Worm (Caenorhabditis elegans) whole organism, L3 larva: ENCODE data around the gene vrp-1.

Experiments
- R02D3.7 ChIP-seq: fragments of 150-350 bp; optimal IDR thresholded peaks from 2 replicates; lab custom pipeline; 2014; ENCODE audit warnings: missing biosample characterization, missing genetic modification characterization
- ZK546.5 ChIP-seq: sonication (generic microtip); optimal IDR thresholded peaks from 2 replicates; lab custom pipeline; 2017; ENCODE audit warnings: missing biosample characterization, missing genetic modification characterization
- ama-1 ChIP-seq: fragments of 150-350 bp; optimal IDR thresholded peaks from 2 replicates; lab custom pipeline; 2018
- ceh-16 ChIP-seq: sonication (generic microtip); optimal IDR thresholded peaks from 2 replicates; lab custom pipeline; 2017; ENCODE audit warnings: missing biosample characterization, missing genetic modification characterization
- ceh-28 ChIP-seq: fragments of 150-350 bp; optimal IDR thresholded peaks from 2 replicates; lab custom pipeline; 2014; ENCODE audit warnings: missing biosample characterization, missing genetic modification reagents, missing genetic modification characterization
- ceh-82 ChIP-seq: fragments of 150-350 bp; optimal IDR thresholded peaks from 2 replicates; lab custom pipeline; 2014; ENCODE audit warnings: missing biosample characterization, missing genetic modification characterization
- ceh-9 ChIP-seq: sonication (generic microtip); optimal IDR thresholded peaks from 2 replicates; lab custom pipeline; 2018; ENCODE audit warnings: missing biosample characterization, missing genetic modification characterization
- daf-12 ChIP-seq: fragments of 150-350 bp; optimal IDR thresholded peaks from 2 replicates; lab custom pipeline; 2014; ENCODE audit warnings: missing biosample characterization, missing genetic modification reagents, missing genetic modification characterization
- egl-27 ChIP-seq: sonication (generic microtip); optimal IDR thresholded peaks from 4 replicates; lab custom pipeline; 2017; ENCODE audit warnings: missing biosample characterization, missing genetic modification reagents, missing genetic modification characterization
- egl-5 ChIP-seq: fragments of 150-350 bp; optimal IDR thresholded peaks from 2 replicates; lab custom pipeline; 2017; ENCODE audit warnings: missing biosample characterization, missing genetic modification reagents, missing genetic modification characterization, inconsistent platforms
- elt-1 ChIP-seq: fragments of 150-350 bp; optimal IDR thresholded peaks from 2 replicates; lab custom pipeline; 2014; ENCODE audit warnings: missing biosample characterization, missing genetic modification characterization
- elt-2 ChIP-seq: sonication (generic microtip); optimal IDR thresholded peaks from 2 replicates; lab custom pipeline; 2016; ENCODE audit warnings: missing genetic modification reagents, mild to moderate bottlenecking, missing genetic modification characterization, missing compliant biosample characterization
- elt-3 ChIP-seq, 3 experiments: fragments of 150-350 bp in 1 of 3; sonication (generic microtip) in 2 of 3; optimal IDR thresholded peaks; 2 replicates in 2 of 3; 4 replicates in 1 of 3; lab custom pipeline; 2014 to 2017; ENCODE audit warnings: missing biosample characterization in 3 of 3, missing genetic modification characterization in 3 of 3
- fkh-10 ChIP-seq: sonication (generic microtip); optimal IDR thresholded peaks from 2 replicates; lab custom pipeline; 2017; ENCODE audit warnings: missing biosample characterization, missing genetic modification reagents, missing genetic modification characterization
- fkh-2 ChIP-seq: fragments of 150-350 bp; optimal IDR thresholded peaks from 2 replicates; lab custom pipeline; 2014; ENCODE audit warnings: missing biosample characterization, missing genetic modification reagents, missing genetic modification characterization
- jun-1 ChIP-seq: fragments of 150-350 bp; optimal IDR thresholded peaks from 2 replicates; lab custom pipeline; 2014; ENCODE audit warnings: missing biosample characterization, missing genetic modification reagents, missing genetic modification characterization
- lin-15B ChIP-seq: fragments of 150-350 bp; optimal IDR thresholded peaks from 2 replicates; lab custom pipeline; 2014; ENCODE audit warnings: missing biosample characterization, missing genetic modification characterization
- lin-39 ChIP-seq: fragments of 150-350 bp; optimal IDR thresholded peaks from 2 replicates; lab custom pipeline; 2018; ENCODE audit warnings: missing biosample characterization, missing genetic modification reagents, missing genetic modification characterization
- lsy-12 ChIP-seq: sonication (generic microtip); optimal IDR thresholded peaks from 2 replicates; lab custom pipeline; 2016; ENCODE audit warnings: mild to moderate bottlenecking, missing genetic modification characterization, missing compliant biosample characterization
- mdl-1 ChIP-seq: fragments of 150-350 bp; optimal IDR thresholded peaks from 2 replicates; lab custom pipeline; 2014; ENCODE audit warnings: missing biosample characterization, missing genetic modification characterization
- mml-1 ChIP-seq: fragments of 150-350 bp; sonication (generic microtip); optimal IDR thresholded peaks from 3 replicates; lab custom pipeline; 2014; ENCODE audit warnings: missing biosample characterization, missing genetic modification characterization
- nfya-1 ChIP-seq: sonication (generic microtip); optimal IDR thresholded peaks from 2 replicates; lab custom pipeline; 2017; ENCODE audit warnings: missing genetic modification characterization, mild to moderate bottlenecking, missing compliant biosample characterization, antibody characterized with exemption, moderate library complexity; ENCODE audit not compliant: insufficient read depth
- nhr-11 ChIP-seq: fragments of 150-350 bp; optimal IDR thresholded peaks from 2 replicates; lab custom pipeline; 2014; ENCODE audit warnings: missing biosample characterization, missing genetic modification characterization
- nhr-12 ChIP-seq: fragments of 150-350 bp; optimal IDR thresholded peaks from 2 replicates; lab custom pipeline; 2014; ENCODE audit warnings: missing biosample characterization, missing genetic modification characterization
- nhr-23 ChIP-seq: fragments of 150-350 bp; optimal IDR thresholded peaks from 2 replicates; lab custom pipeline; 2014; ENCODE audit warnings: missing biosample characterization, missing genetic modification reagents, missing genetic modification characterization
- nhr-237 ChIP-seq: fragments of 150-350 bp; optimal IDR thresholded peaks from 2 replicates; lab custom pipeline; 2014; ENCODE audit warnings: missing biosample characterization, missing genetic modification characterization
- nhr-28 ChIP-seq: fragments of 150-350 bp; optimal IDR thresholded peaks from 2 replicates; lab custom pipeline; 2014; ENCODE audit warnings: missing biosample characterization, missing genetic modification characterization
- nhr-43 ChIP-seq: sonication (generic microtip); optimal IDR thresholded peaks from 2 replicates; lab custom pipeline; 2016; ENCODE audit warnings: mild to moderate bottlenecking, missing genetic modification characterization, missing compliant biosample characterization; ENCODE audit not compliant: poor library complexity, severe bottlenecking
- nhr-67 ChIP-seq: fragments of 150-350 bp; optimal IDR thresholded peaks from 2 replicates; lab custom pipeline; 2014; ENCODE audit warnings: missing biosample characterization, missing genetic modification characterization
- nhr-76 ChIP-seq: fragments of 150-350 bp; sonication (generic microtip); optimal IDR thresholded peaks from 5 replicates; lab custom pipeline; 2014; ENCODE audit warnings: missing biosample characterization, missing genetic modification characterization
- pha-4 ChIP-seq: fragments of 150-350 bp; optimal IDR thresholded peaks from 2 replicates; lab custom pipeline; 2014; ENCODE audit warnings: missing biosample characterization, missing genetic modification reagents, missing genetic modification characterization
- pqm-1 ChIP-seq: fragments of 150-350 bp; optimal IDR thresholded peaks from 2 replicates; lab custom pipeline; 2017; ENCODE audit warnings: missing biosample characterization, missing genetic modification characterization, inconsistent platforms
- sea-2 ChIP-seq: fragments of 150-350 bp; sonication (generic microtip); optimal IDR thresholded peaks from 4 replicates; lab custom pipeline; 2014; ENCODE audit warnings: missing biosample characterization, missing genetic modification reagents, missing genetic modification characterization
- skn-1 ChIP-seq: fragments of 150-350 bp; optimal IDR thresholded peaks from 2 replicates; lab custom pipeline; 2014; ENCODE audit warnings: missing biosample characterization, missing genetic modification characterization
- snpc-4 ChIP-seq: fragments of 150-350 bp; optimal IDR thresholded peaks from 2 replicates; lab custom pipeline; 2014; ENCODE audit warnings: missing biosample characterization, missing genetic modification characterization
- tbx-2 ChIP-seq: sonication (generic microtip); optimal IDR thresholded peaks from 2 replicates; lab custom pipeline; 2016; ENCODE audit warnings: mild to moderate bottlenecking, missing genetic modification characterization, missing compliant biosample characterization
- unc-39 ChIP-seq: sonication (generic microtip); optimal IDR thresholded peaks from 4 replicates; lab custom pipeline; 2017; ENCODE audit warnings: missing biosample characterization, missing genetic modification characterization
- ztf-11 ChIP-seq: fragments of 150-350 bp; optimal IDR thresholded peaks from 2 replicates; lab custom pipeline; 2014; ENCODE audit warnings: missing biosample characterization, missing genetic modification characterization

The vrp-1 gene

DNA sequence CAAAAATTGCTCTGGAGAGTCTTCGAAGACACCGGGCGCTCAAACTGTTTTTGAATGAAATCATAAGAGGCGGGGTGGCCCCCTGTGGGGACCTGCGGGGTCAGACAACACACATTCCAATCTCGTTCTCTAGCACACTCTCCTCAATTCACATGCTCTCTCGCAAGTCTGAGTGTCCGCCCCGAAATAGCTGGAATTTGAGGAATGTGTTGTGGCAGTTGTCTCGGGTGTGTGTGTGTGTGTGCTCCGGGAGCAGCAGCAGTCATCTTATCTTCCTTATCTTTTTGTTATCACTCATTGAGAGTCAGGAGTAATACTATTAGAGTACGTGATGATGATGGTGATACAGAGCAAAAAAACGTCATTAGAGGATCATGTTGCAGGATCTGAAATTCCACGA lies 17.5 kb downstream of the vrp-1 start:
- TF ChIP-seq fkh-2 (no peak), pha-4 (no peak), ceh-82 (tag; lab: Kevin White, UChicago) (no peak), elt-2 (peak; percentile 69), egl-27 (tag; lab: Kevin White, UChicago) (no peak), ceh-9 (tag; lab: Kevin White, UChicago) (no peak), nhr-12 (tag; lab: Kevin White, UChicago) (no peak), nfya-1 (tag; lab: Kevin White, UChicago) (peak; percentile 15), unc-39 (no peak), ceh-16 (tag; lab: Kevin White, UChicago) (no peak), ZK546.5 (tag; lab: Kevin White, UChicago) (no peak), lin-15B (tag; lab: Kevin White, UChicago) (no peak), nhr-23 (tag; lab: Kevin White, UChicago) (no peak), egl-5 (peak; percentile 54), nhr-11 (tag; lab: Kevin White, UChicago) (no peak), lin-39 (tag; lab: Kevin White, UChicago) (peak; percentile 56), fkh-10 (GFP tag; lab: Kevin White, UChicago) (no peak), elt-1 (tag; lab: Kevin White, UChicago) (no peak), jun-1 (tag; lab: Kevin White, UChicago) (no peak), lsy-12 (tag; lab: Kevin White, UChicago) (no peak), pqm-1 (tag; lab: Kevin White, UChicago) (peak; percentile 67), mdl-1 (tag; lab: Kevin White, UChicago) (no peak), tbx-2 (tag; lab: Kevin White, UChicago) (no peak)

DNA sequence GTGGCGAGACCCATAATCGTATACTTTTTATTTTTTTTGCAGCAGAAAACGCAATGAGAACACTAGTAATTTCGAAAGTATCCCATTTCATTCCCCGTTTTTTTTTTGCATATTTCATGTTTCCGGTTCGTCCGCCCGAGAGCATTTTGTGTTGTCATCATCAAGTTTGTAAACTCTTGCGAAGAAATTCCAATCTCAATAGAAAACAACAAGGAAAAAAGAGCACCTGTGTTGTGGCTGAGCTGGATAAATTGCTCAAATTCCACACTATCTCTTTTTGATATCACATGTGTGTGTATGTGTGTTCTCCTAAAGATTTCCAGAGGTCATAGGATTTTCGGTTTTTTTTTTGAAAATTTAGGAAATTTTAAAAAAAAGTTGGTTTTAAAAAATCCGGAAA lies 19.6 kb downstream of the vrp-1 start:
- TF ChIP-seq nhr-76 (tag; lab: Kevin White, UChicago) (no peak), jun-1 (tag; lab: Kevin White, UChicago) (no peak), lsy-12 (tag; lab: Kevin White, UChicago) (no peak), ama-1 (lab: Kevin White, UChicago) (no peak), pha-4 (no peak), nhr-28 (no peak), fkh-2 (no peak)

DNA sequence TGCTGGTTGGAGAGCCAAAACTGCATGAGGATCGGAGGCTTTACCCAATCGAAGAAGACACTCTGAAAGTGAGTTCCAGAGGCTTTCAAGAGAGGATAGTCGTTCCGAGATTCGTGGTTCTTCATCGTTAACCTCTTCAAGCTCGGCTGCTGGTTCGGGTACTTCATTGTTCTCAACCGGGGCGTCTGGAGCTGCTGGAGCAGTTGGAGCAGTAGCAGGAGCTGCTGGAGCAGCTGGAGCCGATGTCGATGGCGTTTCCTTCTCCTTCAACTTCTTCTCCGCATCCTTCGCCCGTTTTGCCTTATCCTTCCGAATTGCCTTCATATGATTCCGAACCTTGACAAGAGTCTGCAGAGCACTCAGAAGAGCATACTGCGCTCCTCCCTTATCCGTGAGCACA lies 23.0 kb downstream of the vrp-1 start:
- no peak for TF ChIP-seq pha-4
- TF ChIP-seq fkh-2, result no peak
- TF ChIP-seq nhr-67, result no peak
- TF ChIP-seq nhr-12 (tag; lab: Kevin White, UChicago), result no peak
- TF ChIP-seq sea-2 (GFP tag; lab: Kevin White, UChicago), result no peak
- TF ChIP-seq jun-1 (tag; lab: Kevin White, UChicago), result no peak
- TF ChIP-seq ceh-9 (tag; lab: Kevin White, UChicago), result no peak
- no peak for TF ChIP-seq R02D3.7 (tag; lab: Kevin White, UChicago)
- no peak for TF ChIP-seq nhr-237 (tag; lab: Kevin White, UChicago)
- TF ChIP-seq nhr-11 (tag; lab: Kevin White, UChicago), result no peak
- TF ChIP-seq nhr-76 (tag; lab: Kevin White, UChicago), result no peak
- TF ChIP-seq elt-3 (tag; optimal IDR thresholded peaks at IDR 0.05; lab: Kevin White, UChicago), result no peak
- TF ChIP-seq daf-12, result no peak
- no peak for TF ChIP-seq lin-15B (tag; lab: Kevin White, UChicago)
- TF ChIP-seq snpc-4 (tag; lab: Kevin White, UChicago), result no peak
- TF ChIP-seq ceh-16 (tag; lab: Kevin White, UChicago), result no peak
- TF ChIP-seq elt-2, result no peak
- no peak for TF ChIP-seq skn-1 (tag; lab: Kevin White, UChicago)

DNA sequence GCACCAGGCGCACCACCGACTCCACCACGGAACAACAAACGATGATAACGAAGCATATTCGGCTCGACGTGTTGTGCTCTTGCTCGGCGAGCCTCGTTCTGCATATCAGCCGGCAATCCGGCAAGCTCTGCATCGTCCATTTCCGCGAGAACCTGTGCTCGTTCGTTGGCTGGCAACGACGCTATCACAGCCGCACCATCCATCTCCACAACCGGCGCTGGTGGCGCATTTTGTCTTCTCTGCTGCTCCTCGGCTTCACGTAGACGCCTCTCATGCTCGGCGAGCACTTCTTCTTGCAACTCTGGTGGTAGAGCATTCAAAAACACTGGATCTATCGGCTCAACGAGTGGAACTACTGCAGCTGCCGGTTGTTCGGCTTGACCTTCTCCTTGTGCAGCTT lies 25.5 kb downstream of the vrp-1 start:
- no peak for TF ChIP-seq ztf-11 (tag; lab: Kevin White, UChicago)
- no peak for TF ChIP-seq fkh-10 (GFP tag; lab: Kevin White, UChicago)
- TF ChIP-seq ceh-28, result no peak
- no peak for TF ChIP-seq nhr-23 (tag; lab: Kevin White, UChicago)
- no peak for TF ChIP-seq mml-1 (tag; lab: Kevin White, UChicago)
- TF ChIP-seq nfya-1 (tag; lab: Kevin White, UChicago), result no peak
- TF ChIP-seq nhr-237 (tag; lab: Kevin White, UChicago), result no peak
- TF ChIP-seq nhr-43 (tag; lab: Kevin White, UChicago), result no peak
- TF ChIP-seq elt-2, result no peak
- no peak for TF ChIP-seq sea-2 (GFP tag; lab: Kevin White, UChicago)
- no peak for TF ChIP-seq mdl-1 (tag; lab: Kevin White, UChicago)
- TF ChIP-seq, all 47 proteins: peak for 0
